Worm (Caenorhabditis elegans): ENCODE results near the gene F46F5.13.

DNA sequence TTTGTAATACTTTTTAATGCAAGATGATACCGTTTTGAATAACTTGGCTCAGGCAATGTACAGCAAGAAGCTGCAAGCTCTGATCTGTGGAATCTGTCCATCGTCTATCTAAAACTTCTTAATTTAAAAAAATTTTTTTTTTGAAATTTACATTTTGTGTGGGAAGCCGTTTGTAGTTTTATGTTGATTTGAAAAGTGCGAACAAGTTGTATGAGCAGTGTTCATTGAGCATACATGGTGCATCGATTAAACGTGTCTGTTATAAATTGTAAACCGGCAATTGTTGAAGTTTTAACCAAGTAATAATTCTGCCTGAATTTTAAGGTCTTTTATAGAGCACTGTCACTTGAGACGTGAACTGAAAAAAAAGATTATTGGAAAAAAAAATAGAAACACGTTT, 19.6 kb upstream of the F46F5.13 start, which contains the start of gene Y39F10A.6:
- TF ChIP-seq mab-5 (tag; optimal IDR thresholded peaks at IDR 0.05) = no peak
- no peak for TF ChIP-seq drap-1 (GFP tag; optimal IDR thresholded peaks at IDR 0.05)
- TF ChIP-seq nhr-76 (tag; optimal IDR thresholded peaks at IDR 0.05) = no peak
- no peak for TF ChIP-seq sem-2 (GFP tag; optimal IDR thresholded peaks at IDR 0.05)
- TF ChIP-seq elt-3 (tag; optimal IDR thresholded peaks at IDR 0.05) = no peak
- TF ChIP-seq mep-1 (tag; optimal IDR thresholded peaks at IDR 0.05) = no peak
- TF ChIP-seq M03D4.4 (tag; optimal IDR thresholded peaks at IDR 0.05) = no peak
- TF ChIP-seq unc-39 (tag; optimal IDR thresholded peaks at IDR 0.05) = no peak
- no peak for TF ChIP-seq lin-13 (tag; optimal IDR thresholded peaks at IDR 0.05)
- no peak for TF ChIP-seq unc-62 (GFP tag; optimal IDR thresholded peaks at IDR 0.05)
- no peak for TF ChIP-seq snpc-4 (tag; optimal IDR thresholded peaks at IDR 0.05)
- TF ChIP-seq pha-4 (tag; optimal IDR thresholded peaks at IDR 0.05) = no peak
- no peak for TF ChIP-seq ztf-11 (tag; optimal IDR thresholded peaks at IDR 0.05)

All from whole organism, mixed stage, embryonic.